Fruit fly (Drosophila melanogaster) whole organism, prepupa: ENCODE data around the gene Pp2B-14D.

Experiments
- CG10669 ChIP-seq: fragments of 200-800 bp; sonication (Bioruptor generic); optimal IDR thresholded peaks from 3 replicates; lab custom pipeline; 2018; ENCODE audit warnings: missing biosample characterization, mild to moderate bottlenecking, missing genetic modification characterization, moderate library complexity
- CG11902 ChIP-seq: fragments of 200-800 bp; sonication (Bioruptor generic); optimal IDR thresholded peaks from 3 replicates; lab custom pipeline; 2016; ENCODE audit warnings: missing biosample characterization, missing genetic modification characterization
- CG15336 ChIP-seq: fragments of 200-800 bp; sonication (Bioruptor generic); IDR thresholded peaks from 2 replicates; pipeline ENCODE4 v1.3.6; 2022; ENCODE audit warnings: missing biosample characterization, missing genetic modification characterization
- CG16779 ChIP-seq: fragments of 200-800 bp; sonication (Bioruptor generic); optimal IDR thresholded peaks from 3 replicates; lab custom pipeline; 2017; ENCODE audit warnings: missing biosample characterization, mild to moderate bottlenecking, missing genetic modification characterization
- CG3032 ChIP-seq: fragments of 200-800 bp; optimal IDR thresholded peaks from 2 replicates; lab custom pipeline; 2019; ENCODE audit warnings: missing biosample characterization, mild to moderate bottlenecking, missing genetic modification characterization, moderate library complexity
- CG31627 ChIP-seq: fragments of 200-800 bp; sonication (Bioruptor generic); optimal IDR thresholded peaks from 3 replicates; lab custom pipeline; 2016; ENCODE audit warnings: missing biosample characterization, missing genetic modification characterization
- CG32006 ChIP-seq: fragments of 200-800 bp; sonication (Bioruptor generic); optimal IDR thresholded peaks from 3 replicates; lab custom pipeline; 2017; ENCODE audit warnings: missing biosample characterization, mild to moderate bottlenecking, missing genetic modification characterization
- CG34406 ChIP-seq: fragments of 200-800 bp; sonication (Bioruptor generic); optimal IDR thresholded peaks from 3 replicates; lab custom pipeline; 2016; ENCODE audit warnings: missing biosample characterization, missing genetic modification characterization
- CG3919 ChIP-seq: fragments of 200-800 bp; sonication (Bioruptor generic); optimal IDR thresholded peaks from 3 replicates; lab custom pipeline; 2016; ENCODE audit warnings: missing biosample characterization, missing genetic modification characterization
- CG4318 ChIP-seq: fragments of 200-800 bp; sonication (Bioruptor generic); optimal IDR thresholded peaks from 3 replicates; lab custom pipeline; 2017; ENCODE audit warnings: missing biosample characterization, mild to moderate bottlenecking, missing genetic modification characterization
- CG6163 ChIP-seq: fragments of 200-800 bp; sonication (Bioruptor generic); IDR thresholded peaks from 3 replicates; pipeline ENCODE4 v1.3.6; 2022; ENCODE audit warnings: missing biosample characterization, missing genetic modification characterization
- CG6276 ChIP-seq: fragments of 200-800 bp; sonication (Bioruptor generic); optimal IDR thresholded peaks from 2 replicates; lab custom pipeline; 2017; ENCODE audit warnings: missing biosample characterization, mild to moderate bottlenecking, missing genetic modification characterization
- CG6792 ChIP-seq: fragments of 200-800 bp; sonication (Bioruptor generic); optimal IDR thresholded peaks from 3 replicates; lab custom pipeline; 2016; ENCODE audit warnings: missing biosample characterization, missing genetic modification characterization
- CG6808 ChIP-seq: fragments of 200-800 bp; sonication (Bioruptor generic); optimal IDR thresholded peaks from 3 replicates; lab custom pipeline; 2017; ENCODE audit warnings: missing biosample characterization, missing genetic modification characterization, mild to moderate bottlenecking, moderate library complexity, missing genetic modification reagents
- CG8119 ChIP-seq: fragments of 200-800 bp; sonication (Bioruptor generic); IDR thresholded peaks from 3 replicates; pipeline ENCODE4 v1.3.6; 2022; ENCODE audit warnings: missing biosample characterization, missing genetic modification characterization
- CG9139 ChIP-seq: fragments of 200-800 bp; sonication (Bioruptor generic); optimal IDR thresholded peaks from 3 replicates; lab custom pipeline; 2017; ENCODE audit warnings: missing biosample characterization, mild to moderate bottlenecking, missing genetic modification characterization
- Eip75B ChIP-seq: fragments of 200-800 bp; sonication (Bioruptor generic); optimal IDR thresholded peaks from 3 replicates; lab custom pipeline; 2016; ENCODE audit warnings: missing biosample characterization, missing genetic modification characterization
- Eip78C ChIP-seq: fragments of 200-800 bp; sonication (Bioruptor generic); peaks from one replicate; lab custom pipeline; 2016; ENCODE audit warnings: missing biosample characterization, missing genetic modification characterization
- Eip93F ChIP-seq: fragments of 200-800 bp; sonication (Bioruptor generic); optimal IDR thresholded peaks from 2 replicates; lab custom pipeline; 2016; ENCODE audit warnings: missing biosample characterization, mild to moderate bottlenecking, missing genetic modification characterization
- Ets21C ChIP-seq: fragments of 200-800 bp; sonication (Bioruptor generic); optimal IDR thresholded peaks from 3 replicates; lab custom pipeline; 2016; ENCODE audit warnings: missing biosample characterization, missing genetic modification characterization
- Hr39 ChIP-seq: fragments of 200-800 bp; sonication (Bioruptor generic); optimal IDR thresholded peaks from 2 replicates; lab custom pipeline; 2016; ENCODE audit warnings: missing biosample characterization, missing genetic modification characterization
- Met ChIP-seq: fragments of 200-800 bp; sonication (Bioruptor generic); optimal IDR thresholded peaks from 3 replicates; lab custom pipeline; 2016; ENCODE audit warnings: missing biosample characterization, missing genetic modification characterization
- Sox102F ChIP-seq: fragments of 200-800 bp; sonication (Bioruptor generic); optimal IDR thresholded peaks from 2 replicates; lab custom pipeline; 2016; ENCODE audit warnings: missing biosample characterization, mild to moderate bottlenecking, missing genetic modification characterization
- Sox14 ChIP-seq: fragments of 200-800 bp; sonication (Bioruptor generic); optimal IDR thresholded peaks from 3 replicates; lab custom pipeline; 2016; ENCODE audit warnings: missing biosample characterization, missing genetic modification characterization
- Sox15 ChIP-seq: fragments of 200-800 bp; sonication (Bioruptor generic); optimal IDR thresholded peaks from 3 replicates; lab custom pipeline; 2016; ENCODE audit warnings: missing biosample characterization, missing genetic modification characterization
- achi ChIP-seq: fragments of 200-800 bp; sonication (Bioruptor generic); optimal IDR thresholded peaks from 3 replicates; lab custom pipeline; 2016; ENCODE audit warnings: missing biosample characterization, missing genetic modification characterization
- cyc ChIP-seq: fragments of 200-800 bp; sonication (Bioruptor generic); optimal IDR thresholded peaks from 3 replicates; lab custom pipeline; 2016; ENCODE audit warnings: missing biosample characterization, missing genetic modification characterization
- dac ChIP-seq: fragments of 200-800 bp; sonication (Bioruptor generic); optimal IDR thresholded peaks from 2 replicates; lab custom pipeline; 2017; ENCODE audit warnings: missing biosample characterization, mild to moderate bottlenecking, missing genetic modification characterization
- dsx ChIP-seq: fragments of 200-800 bp; optimal IDR thresholded peaks from 3 replicates; lab custom pipeline; 2019; ENCODE audit warnings: missing biosample characterization, mild to moderate bottlenecking, missing genetic modification characterization, moderate library complexity; ENCODE audit not compliant: poor library complexity, severe bottlenecking
- eg ChIP-seq: fragments of 200-800 bp; sonication (Bioruptor generic); IDR thresholded peaks from 3 replicates; pipeline ENCODE4 v1.3.6; 2022; ENCODE audit warnings: missing biosample characterization, missing genetic modification characterization
- esn ChIP-seq: fragments of 200-800 bp; sonication (Bioruptor generic); optimal IDR thresholded peaks from 2 replicates; lab custom pipeline; 2016; ENCODE audit warnings: missing biosample characterization, mild to moderate bottlenecking, missing genetic modification characterization, moderate library complexity
- fd85E ChIP-seq: fragments of 200-800 bp; sonication (Bioruptor generic); optimal IDR thresholded peaks from 3 replicates; lab custom pipeline; 2016; ENCODE audit warnings: missing biosample characterization, missing genetic modification characterization
- fkh ChIP-seq: fragments of 200-800 bp; sonication (Bioruptor generic); optimal IDR thresholded peaks from 3 replicates; lab custom pipeline; 2017; ENCODE audit warnings: missing biosample characterization, mild to moderate bottlenecking, missing genetic modification characterization, moderate library complexity
- lz ChIP-seq: fragments of 200-800 bp; sonication (Bioruptor generic); optimal IDR thresholded peaks from 3 replicates; lab custom pipeline; 2016; ENCODE audit warnings: missing biosample characterization, missing genetic modification characterization
- pdm3 ChIP-seq: fragments of 200-800 bp; sonication (Bioruptor generic); optimal IDR thresholded peaks from 3 replicates; lab custom pipeline; 2016; ENCODE audit warnings: missing biosample characterization, missing genetic modification characterization
- salr ChIP-seq, 2 experiments: fragments of 200-800 bp; sonication (Bioruptor generic); optimal IDR thresholded peaks; 3 replicates each; lab custom pipeline; 2016 to 2018; ENCODE audit warnings: missing biosample characterization in 2 of 2, missing genetic modification characterization in 2 of 2, mild to moderate bottlenecking in 1 of 2
- svp ChIP-seq: fragments of 200-800 bp; sonication (Bioruptor generic); peaks from one replicate; lab custom pipeline; 2016; ENCODE audit warnings: missing biosample characterization, missing genetic modification characterization
- topi ChIP-seq: fragments of 200-800 bp; sonication (Bioruptor generic); optimal IDR thresholded peaks from 3 replicates; lab custom pipeline; 2016; ENCODE audit warnings: missing biosample characterization, missing genetic modification characterization

Pp2B-14D gene

DNA sequence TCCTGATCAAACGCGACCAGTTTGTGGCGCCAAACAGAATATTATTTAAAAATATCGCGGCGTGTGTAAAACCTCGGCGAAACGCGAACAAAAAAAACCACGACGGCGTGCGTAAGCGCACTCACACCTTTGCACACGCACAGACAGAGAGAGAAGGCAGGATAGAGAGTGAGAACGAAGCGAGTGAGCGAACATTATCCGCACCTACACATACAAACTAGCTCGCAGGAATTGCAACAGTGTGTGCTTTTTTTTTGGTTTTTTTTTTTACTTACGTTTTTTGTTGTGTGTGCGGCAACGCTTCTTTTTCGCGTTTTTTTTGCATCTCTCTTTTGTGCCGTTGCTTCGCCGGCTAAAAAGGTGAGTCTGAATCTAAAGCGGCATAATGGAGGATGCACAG is 40.0 kb upstream of the Pp2B-14D start (continued):
- peak; percentile 95 for TF ChIP-seq CG10669 (GFP tag; lab: Kevin White, UChicago)
- TF ChIP-seq dsx (GFP tag; lab: Kevin White, UChicago): peak; percentile 96
- no peak for TF ChIP-seq Sox15
- TF ChIP-seq esn (GFP tag; lab: Kevin White, UChicago): peak; percentile 69
- peak; percentile 85 for TF ChIP-seq pdm3
- peak; percentile 90 for TF ChIP-seq CG15336 (GFP tag; lab: Robert Waterston, UW)
- peak; percentile 99 for TF ChIP-seq CG6163 (GFP tag; lab: Robert Waterston, UW)

DNA sequence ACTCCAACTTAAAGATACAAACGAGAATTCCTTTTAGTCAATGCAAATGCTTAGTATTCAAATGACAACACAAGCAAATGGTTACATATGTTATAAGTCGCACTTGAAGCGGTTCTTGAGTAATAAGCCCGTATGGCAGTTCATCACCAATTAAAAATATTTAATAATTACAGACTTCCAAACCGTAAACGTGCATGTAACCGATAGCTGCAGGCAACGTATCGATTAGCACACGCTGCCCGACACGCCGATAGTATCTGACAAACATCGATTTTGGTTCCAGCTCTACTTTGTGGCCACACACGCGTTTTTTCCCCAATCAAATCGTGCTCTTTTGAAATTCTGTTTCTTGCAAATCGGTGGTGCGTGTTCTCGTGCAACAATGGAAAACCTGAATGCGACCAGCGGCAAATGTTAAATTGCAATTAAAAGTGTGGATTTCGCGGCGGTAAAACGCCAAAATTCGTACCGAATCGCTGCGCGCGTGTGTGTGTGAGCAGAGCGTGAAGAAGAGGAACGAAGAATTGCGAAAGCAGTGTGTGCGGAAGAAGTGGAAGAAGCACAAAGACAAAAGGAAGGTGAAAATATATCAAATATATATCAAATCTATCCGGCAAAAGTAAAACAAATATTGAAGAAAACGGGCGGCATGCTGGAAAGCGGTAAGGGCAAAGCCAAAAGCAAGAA is 39.3 kb upstream of the Pp2B-14D start, which contains the start of the genes CG9784 and Nup153:
Gene CG9784, minus strand, starts transcription at position 238 of the 687 bp plus-strand sequence.
Gene Nup153, plus strand, starts transcription at position 264 of the 687 bp plus-strand sequence.
- no peak for TF ChIP-seq CG9139 (GFP tag; lab: Kevin White, UChicago)
- no peak for TF ChIP-seq CG6276 (GFP tag; lab: Kevin White, UChicago)
- TF ChIP-seq Sox14 (GFP tag; lab: Kevin White, UChicago): no peak
- TF ChIP-seq fd85E (GFP tag; lab: Kevin White, UChicago): no peak
- TF ChIP-seq CG15336 (GFP tag; lab: Robert Waterston, UW): no peak
- no peak for TF ChIP-seq dac (GFP tag; lab: Kevin White, UChicago)
- TF ChIP-seq Sox102F: no peak
- TF ChIP-seq svp (GFP tag; lab: Kevin White, UChicago): no peak
- TF ChIP-seq CG3032 (tag; lab: Kevin White, UChicago): no peak
- no peak for TF ChIP-seq CG8119 (GFP tag; lab: Robert Waterston, UW)
- no peak for TF ChIP-seq CG3919 (GFP tag; lab: Kevin White, UChicago)

dm6 chrX:16598336-16598977 is 38.6 kb upstream of the Pp2B-14D start:
- TF ChIP-seq Eip78C (GFP tag; lab: Kevin White, UChicago) (peak; percentile 71), CG15336 (GFP tag; lab: Robert Waterston, UW) (no peak), topi (GFP tag; lab: Kevin White, UChicago) (no peak), fkh (GFP tag; lab: Kevin White, UChicago) (peak; percentile 89), Sox102F (no peak), CG3919 (GFP tag; lab: Kevin White, UChicago) (no peak), Eip93F (GFP tag; lab: Kevin White, UChicago) (no peak), cyc (GFP tag; lab: Kevin White, UChicago) (no peak), CG11902 (GFP tag; lab: Kevin White, UChicago) (no peak), pdm3 (no peak), Met (no peak), Eip75B (peak; percentile 9), CG6808 (GFP tag; lab: Kevin White, UChicago) (no peak), Sox15 (no peak), lz (GFP tag; lab: Kevin White, UChicago) (peak; percentile 25), CG6792 (no peak), eg (0 out of 3 replicates have a peak, but pooled peaks have one; percentile 31), CG31627 (peak; percentile 10), CG6163 (GFP tag; lab: Robert Waterston, UW) (no peak), Hr39 (GFP tag; lab: Kevin White, UChicago) (no peak), CG16779 (tag; lab: Kevin White, UChicago) (no peak), salr (GFP tag; optimal IDR thresholded peaks at IDR 0.05; lab: Kevin White, UChicago) (no peak), achi (GFP tag; lab: Kevin White, UChicago) (no peak), CG34406 (GFP tag; lab: Kevin White, UChicago) (no peak), Ets21C (no peak), CG4318 (GFP tag; lab: Kevin White, UChicago) (no peak), CG32006 (GFP tag; lab: Kevin White, UChicago) (no peak)
- TF ChIP-seq, all 60 proteins: peak for 6
